Worm (Caenorhabditis elegans): ENCODE results near the gene F19H6.5.

F19H6.5 gene

ce11 chrX:12328676-12329075 is 36.0 kb downstream of the F19H6.5 start, which contains the start of gene srd-45:
TSS of gene srd-45 (plus strand) at chrX:12328976.
- no peak for TF ChIP-seq him-1 (tag; optimal IDR thresholded peaks at IDR 0.05)
- TF ChIP-seq dao-5 (tag; optimal IDR thresholded peaks at IDR 0.05): no peak
- TF ChIP-seq W03F9.2 (tag; optimal IDR thresholded peaks at IDR 0.05): no peak

- TF ChIP-seq him-1 (tag; optimal IDR thresholded peaks at IDR 0.05) (no peak), dao-5 (tag; optimal IDR thresholded peaks at IDR 0.05) (no peak), W03F9.2 (tag; optimal IDR thresholded peaks at IDR 0.05) (no peak)
Measured at ce11 chrX:12326424-12326823, 38.3 kb downstream of the F19H6.5 start, which contains the start of gene srd-41. TSS of gene srd-41 (plus strand) at chrX:12326724.

DNA sequence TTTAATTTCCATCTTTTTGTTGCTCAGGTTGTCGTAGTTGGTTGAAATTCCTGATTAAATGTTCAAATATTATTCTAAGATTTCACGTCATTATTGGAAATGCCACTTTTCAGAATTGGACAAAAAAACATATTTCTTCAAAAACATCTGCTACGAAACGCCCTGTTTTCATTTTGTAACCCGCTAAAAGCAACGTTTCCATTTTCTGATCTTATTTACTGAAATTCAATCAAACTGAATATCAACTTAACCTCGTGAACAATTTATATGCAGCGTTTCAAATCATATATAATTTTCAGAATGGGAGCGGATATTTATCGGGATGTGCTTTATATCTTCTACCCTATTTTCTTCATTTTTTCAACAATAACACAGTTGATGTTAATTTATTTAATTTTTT is 41.3 kb downstream of the F19H6.5 start, which contains the start of gene srd-40:
Gene srd-40 (plus strand): TSS at position 301 of the 400 bp plus-strand sequence.
- no peak for TF ChIP-seq W03F9.2 (tag; optimal IDR thresholded peaks at IDR 0.05)
- TF ChIP-seq him-1 (tag; optimal IDR thresholded peaks at IDR 0.05): no peak
- no peak for TF ChIP-seq dao-5 (tag; optimal IDR thresholded peaks at IDR 0.05)

ce11 chrX:12321357-12321756 is 43.3 kb downstream of the F19H6.5 start, which contains the start of gene F17A2.13:
TSS of gene F17A2.13 (plus strand) at chrX:12321657.
- TF ChIP-seq him-1 (tag; optimal IDR thresholded peaks at IDR 0.05) (no peak), dao-5 (tag; optimal IDR thresholded peaks at IDR 0.05) (no peak), W03F9.2 (tag; optimal IDR thresholded peaks at IDR 0.05) (no peak)

ce11 chrX:12320737-12321136 is 44.0 kb downstream of the F19H6.5 start, which contains the start of gene ceh-40:
TSS of gene ceh-40 (minus strand) at chrX:12320777.
- TF ChIP-seq dao-5 (tag; optimal IDR thresholded peaks at IDR 0.05) (no peak), W03F9.2 (tag; optimal IDR thresholded peaks at IDR 0.05) (no peak), him-1 (tag; optimal IDR thresholded peaks at IDR 0.05) (no peak)

- TF ChIP-seq W03F9.2 (tag; optimal IDR thresholded peaks at IDR 0.05) (no peak), him-1 (tag; optimal IDR thresholded peaks at IDR 0.05) (no peak), dao-5 (tag; optimal IDR thresholded peaks at IDR 0.05) (no peak)
Measured at ce11 chrX:12317560-12317959, 47.1 kb downstream of the F19H6.5 start.

DNA sequence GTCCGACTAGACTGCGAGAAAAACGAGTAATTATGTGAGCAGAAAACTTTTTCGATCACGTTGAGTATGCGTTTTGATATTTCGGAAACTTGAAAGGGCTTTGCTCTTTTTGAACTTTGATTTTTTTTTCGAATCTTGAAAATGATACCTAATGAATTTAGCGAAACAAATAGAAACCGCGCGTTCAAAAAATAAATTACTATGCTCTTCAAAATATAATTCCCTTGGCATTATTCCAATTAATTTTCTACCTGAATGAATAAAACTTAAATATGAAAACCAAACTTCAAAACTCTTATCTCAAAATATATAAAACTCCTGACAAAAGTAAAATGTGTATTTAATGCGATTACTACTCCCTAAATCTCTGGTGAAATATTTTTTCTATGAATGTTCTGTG is 49.4 kb downstream of the F19H6.5 start, which contains the start of gene xtr-2:
Gene xtr-2 (plus strand): TSS at position 301 of the 400 bp plus-strand sequence.
- no peak for TF ChIP-seq W03F9.2 (tag; optimal IDR thresholded peaks at IDR 0.05)
- no peak for TF ChIP-seq him-1 (tag; optimal IDR thresholded peaks at IDR 0.05)
- TF ChIP-seq dao-5 (tag; optimal IDR thresholded peaks at IDR 0.05): no peak

DNA sequence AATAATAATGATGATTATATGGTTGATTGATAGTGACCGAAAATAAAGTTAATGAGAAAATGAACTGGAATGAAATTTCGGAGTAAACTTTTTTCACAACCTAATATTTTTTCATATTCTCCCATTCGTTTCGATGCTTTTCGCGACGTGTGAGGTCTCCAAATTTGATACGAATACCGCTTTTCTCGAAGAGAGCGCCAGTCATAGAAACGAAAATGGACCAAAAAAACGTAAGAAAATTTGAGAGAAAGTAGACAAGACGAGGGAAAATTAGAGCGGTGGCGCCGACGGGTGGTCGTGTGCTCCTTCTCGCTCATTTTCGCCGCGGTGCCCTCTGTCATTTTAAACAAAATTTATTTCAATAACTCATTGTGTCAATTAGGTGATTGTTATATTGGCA is 50.3 kb downstream of the F19H6.5 start:
- TF ChIP-seq him-1 (tag; optimal IDR thresholded peaks at IDR 0.05) (no peak), dao-5 (tag; optimal IDR thresholded peaks at IDR 0.05) (no peak), W03F9.2 (tag; optimal IDR thresholded peaks at IDR 0.05) (no peak)

DNA sequence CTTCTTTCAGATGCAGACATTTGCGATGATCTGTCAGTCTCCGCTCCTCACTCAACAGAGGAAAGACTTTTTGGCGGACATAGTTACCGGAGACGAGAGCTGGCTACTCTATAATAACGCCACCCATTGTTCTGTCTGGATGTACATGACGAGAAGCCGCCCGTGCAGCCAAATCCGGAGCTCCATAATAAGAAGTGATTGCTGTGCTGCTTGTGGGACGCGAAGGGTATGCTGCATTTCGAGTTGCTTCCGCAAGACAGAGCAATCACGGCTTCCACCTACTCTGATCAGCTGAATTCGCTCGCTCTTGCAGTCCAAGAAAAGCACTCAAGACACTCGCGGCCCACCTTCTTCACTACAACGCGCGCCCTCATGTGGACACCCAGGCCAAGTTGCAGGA is 50.9 kb downstream of the F19H6.5 start:
- TF ChIP-seq dao-5 (tag; optimal IDR thresholded peaks at IDR 0.05) (no peak), him-1 (tag; optimal IDR thresholded peaks at IDR 0.05) (no peak)
